Fruit fly (Drosophila melanogaster) whole organism, embryonic: ENCODE data around the gene CG10584.

ENCODE experiments used
- ATbp ChIP-seq: fragments of 200-800 bp; sonication (Bioruptor generic); optimal IDR thresholded peaks from 2 replicates; lab custom pipeline; 2017; ENCODE audit warnings: missing biosample characterization, mild to moderate bottlenecking, missing genetic modification characterization, missing genetic modification reagents
- Abd-B ChIP-seq: fragments of 200-800 bp; sonication (Bioruptor generic); optimal IDR thresholded peaks from 2 replicates; lab custom pipeline; 2018; ENCODE audit warnings: missing biosample characterization, mild to moderate bottlenecking, missing genetic modification characterization, moderate library complexity
- Antp ChIP-seq: fragments of 200-800 bp; sonication (Bioruptor generic); optimal IDR thresholded peaks from 3 replicates; lab custom pipeline; 2016; ENCODE audit warnings: missing biosample characterization, missing genetic modification characterization
- B-H2 ChIP-seq: fragments of 200-800 bp; sonication (Bioruptor generic); optimal IDR thresholded peaks from 2 replicates; lab custom pipeline; 2018; ENCODE audit warnings: missing biosample characterization, mild to moderate bottlenecking, missing genetic modification characterization
- CG10543 ChIP-seq: fragments of 200-800 bp; sonication (Bioruptor generic); optimal IDR thresholded peaks from 3 replicates; lab custom pipeline; 2017; ENCODE audit warnings: missing biosample characterization, mild to moderate bottlenecking, missing genetic modification characterization, moderate library complexity
- CG12071 ChIP-seq: fragments of 200-800 bp; sonication (Bioruptor generic); optimal IDR thresholded peaks from 3 replicates; lab custom pipeline; 2018; ENCODE audit warnings: missing biosample characterization, mild to moderate bottlenecking, missing genetic modification characterization
- CG12219 ChIP-seq: fragments of 200-800 bp; sonication (Bioruptor generic); optimal IDR thresholded peaks from 3 replicates; lab custom pipeline; 2018; ENCODE audit warnings: missing biosample characterization, mild to moderate bottlenecking, missing genetic modification characterization
- CG12769 ChIP-seq: fragments of 200-800 bp; sonication (Bioruptor generic); optimal IDR thresholded peaks from 2 replicates; lab custom pipeline; 2019; ENCODE audit warnings: missing biosample characterization, mild to moderate bottlenecking, missing genetic modification characterization, moderate library complexity
- CG13296 ChIP-seq: fragments of 200-800 bp; sonication (Bioruptor generic); optimal IDR thresholded peaks from 3 replicates; lab custom pipeline; 2018; ENCODE audit warnings: missing biosample characterization, mild to moderate bottlenecking, missing genetic modification characterization
- CG13894 ChIP-seq: fragments of 200-800 bp; sonication (Bioruptor generic); optimal IDR thresholded peaks from 3 replicates; lab custom pipeline; 2018; ENCODE audit warnings: missing biosample characterization, mild to moderate bottlenecking, missing genetic modification characterization, moderate library complexity
- CG14014 ChIP-seq: fragments of 200-800 bp; sonication (Bioruptor generic); IDR thresholded peaks from 2 replicates; pipeline ENCODE4 v1.3.6; 2022; ENCODE audit warnings: missing biosample characterization, missing genetic modification characterization
- CG17568 ChIP-seq: fragments of 200-800 bp; sonication (Bioruptor generic); optimal IDR thresholded peaks from 2 replicates; lab custom pipeline; 2018; ENCODE audit warnings: missing biosample characterization, mild to moderate bottlenecking, missing genetic modification characterization, moderate library complexity
- CG17829 ChIP-seq: fragments of 200-800 bp; optimal IDR thresholded peaks from 2 replicates; lab custom pipeline; 2019; ENCODE audit warnings: missing biosample characterization, mild to moderate bottlenecking, missing genetic modification characterization, moderate library complexity
- CG17912 ChIP-seq: fragments of 200-800 bp; sonication (Bioruptor generic); optimal IDR thresholded peaks from 2 replicates; lab custom pipeline; 2018; ENCODE audit warnings: missing biosample characterization, mild to moderate bottlenecking, missing genetic modification characterization
- CG18476 ChIP-seq: fragments of 200-800 bp; sonication (Bioruptor generic); optimal IDR thresholded peaks from 2 replicates; lab custom pipeline; 2016; ENCODE audit warnings: missing biosample characterization, mild to moderate bottlenecking, missing genetic modification characterization
- CG2129 ChIP-seq: fragments of 200-800 bp; sonication (Bioruptor generic); IDR thresholded peaks from 2 replicates; pipeline ENCODE4 v1.3.6; 2022; ENCODE audit warnings: missing biosample characterization, missing genetic modification characterization; ENCODE audit not compliant: partially characterized antibody
- CG32532 ChIP-seq: fragments of 200-800 bp; sonication (Bioruptor generic); IDR thresholded peaks from 2 replicates; pipeline ENCODE4 v1.3.6; 2022; ENCODE audit warnings: missing biosample characterization, missing genetic modification characterization
- CG3281 ChIP-seq: fragments of 200-800 bp; sonication (Bioruptor generic); optimal IDR thresholded peaks from 3 replicates; lab custom pipeline; 2017; ENCODE audit warnings: missing biosample characterization, mild to moderate bottlenecking, missing genetic modification characterization
- CG4360 ChIP-seq: fragments of 200-800 bp; sonication (Bioruptor generic); IDR thresholded peaks from 2 replicates; pipeline ENCODE4 v1.3.6; 2022; ENCODE audit warnings: missing biosample characterization, missing genetic modification characterization
- CG4707 ChIP-seq: fragments of 200-800 bp; sonication (Bioruptor generic); optimal IDR thresholded peaks from 2 replicates; lab custom pipeline; 2018; ENCODE audit warnings: missing biosample characterization, mild to moderate bottlenecking, missing genetic modification characterization, moderate library complexity
- CG6175 ChIP-seq: fragments of 200-800 bp; sonication (Bioruptor generic); IDR thresholded peaks from 3 replicates; pipeline ENCODE4 v1.3.6; 2022; ENCODE audit warnings: missing biosample characterization, missing genetic modification characterization
- CG6689 ChIP-seq: fragments of 200-800 bp; sonication (Bioruptor generic); IDR thresholded peaks from 2 replicates; pipeline ENCODE4 v1.3.6; 2022; ENCODE audit warnings: missing biosample characterization, missing genetic modification characterization
- CG8290 ChIP-seq, 3 experiments: fragments of 200-800 bp; sonication (Bioruptor generic); optimal IDR thresholded peaks; 2 replicates each; lab custom pipeline; 2016 to 2019; ENCODE audit warnings: missing biosample characterization in 3 of 3, missing genetic modification characterization in 3 of 3, mild to moderate bottlenecking in 2 of 3, moderate library complexity in 1 of 3
- Fer1 ChIP-seq: fragments of 200-800 bp; sonication (Bioruptor generic); optimal IDR thresholded peaks from 2 replicates; lab custom pipeline; 2017; ENCODE audit warnings: missing biosample characterization, mild to moderate bottlenecking, missing genetic modification characterization
- H2.0 ChIP-seq: fragments of 200-800 bp; sonication (Bioruptor generic); IDR thresholded peaks from 2 replicates; pipeline ENCODE4 v1.3.6; 2022; ENCODE audit warnings: missing biosample characterization, missing genetic modification characterization
- HLH54F ChIP-seq: fragments of 200-800 bp; sonication (Bioruptor generic); optimal IDR thresholded peaks from 3 replicates; lab custom pipeline; 2016; ENCODE audit warnings: missing biosample characterization, missing genetic modification characterization
- Hey ChIP-seq: fragments of 200-800 bp; sonication (Bioruptor generic); optimal IDR thresholded peaks from 3 replicates; lab custom pipeline; 2018; ENCODE audit warnings: missing biosample characterization, mild to moderate bottlenecking, missing genetic modification characterization
- HmgZ ChIP-seq: fragments of 200-800 bp; sonication (Bioruptor generic); optimal IDR thresholded peaks from 2 replicates; lab custom pipeline; 2018; ENCODE audit warnings: missing biosample characterization, mild to moderate bottlenecking, missing genetic modification characterization
- Pdp1 ChIP-seq, 2 experiments: fragments of 200-800 bp; sonication (Bioruptor generic); optimal IDR thresholded peaks; 3 replicates each; lab custom pipeline; 2016; ENCODE audit warnings: missing biosample characterization in 2 of 2, missing genetic modification characterization in 2 of 2, mild to moderate bottlenecking in 1 of 2, moderate library complexity in 1 of 2
- Sin3A ChIP-seq: fragments of >200 bp; optimal IDR thresholded peaks from 2 replicates; lab custom pipeline; 2018
- abd-A ChIP-seq: fragments of 200-800 bp; sonication (Bioruptor generic); optimal IDR thresholded peaks from 3 replicates; lab custom pipeline; 2019; ENCODE audit warnings: missing biosample characterization, mild to moderate bottlenecking, missing genetic modification characterization, moderate library complexity
- bsh ChIP-seq, 2 experiments: fragments of 200-800 bp; sonication (Bioruptor generic); optimal IDR thresholded peaks; 2 replicates each; lab custom pipeline; 2017 to 2018; ENCODE audit warnings: mild to moderate bottlenecking in 2 of 2, missing biosample characterization in 2 of 2, missing genetic modification characterization in 2 of 2, moderate library complexity in 1 of 2
- ci ChIP-seq: fragments of 200-800 bp; sonication (Bioruptor generic); IDR thresholded peaks from 3 replicates; pipeline ENCODE4 v1.3.6; 2022; ENCODE audit warnings: missing biosample characterization, missing genetic modification characterization
- crol ChIP-seq: fragments of 200-800 bp; sonication (Bioruptor generic); IDR thresholded peaks from 2 replicates; pipeline ENCODE4 v1.3.6; 2022; ENCODE audit warnings: missing biosample characterization, missing genetic modification characterization
- da ChIP-seq: fragments of 200-800 bp; sonication (Bioruptor generic); optimal IDR thresholded peaks from 2 replicates; lab custom pipeline; 2016; ENCODE audit warnings: missing biosample characterization, missing genetic modification characterization
- dati ChIP-seq: fragments of 200-800 bp; sonication (Bioruptor generic); IDR thresholded peaks from 2 replicates; pipeline ENCODE4 v1.3.6; 2022; ENCODE audit warnings: missing biosample characterization, missing genetic modification characterization
- eve ChIP-seq, 2 experiments: fragments of >200 bp; optimal IDR thresholded peaks; 2 replicates each; lab custom pipeline; 2017; ENCODE audit warnings: missing biosample characterization in 2 of 2, missing genetic modification characterization in 2 of 2
- gro ChIP-seq: fragments of 200-800 bp; sonication (Bioruptor generic); optimal IDR thresholded peaks from 2 replicates; lab custom pipeline; 2016; ENCODE audit warnings: missing biosample characterization, missing genetic modification characterization
- hkb ChIP-seq, 2 experiments: fragments of 200-800 bp in 1 of 2; fragments of >200 bp in 1 of 2; sonication (Bioruptor generic) in 1 of 2; IDR thresholded peaks in 1 of 2; optimal IDR thresholded peaks in 1 of 2; 2 replicates each; pipeline versions ENCODE4 v1.3.6 to Lab custom; 2017 to 2022; ENCODE audit warnings: missing biosample characterization in 1 of 2, missing genetic modification characterization in 1 of 2
- kni ChIP-seq: fragments of 200-800 bp; sonication (Bioruptor generic); optimal IDR thresholded peaks from 3 replicates; lab custom pipeline; 2017; ENCODE audit warnings: mild to moderate bottlenecking, missing biosample characterization, missing genetic modification reagents, missing genetic modification characterization
- lab ChIP-seq: fragments of 200-800 bp; sonication (Bioruptor generic); optimal IDR thresholded peaks from 3 replicates; lab custom pipeline; 2017; ENCODE audit warnings: missing biosample characterization, missing genetic modification characterization, mild to moderate bottlenecking, moderate library complexity, missing genetic modification reagents
- maf-S ChIP-seq: fragments of 200-800 bp; sonication (Bioruptor generic); optimal IDR thresholded peaks from 2 replicates; lab custom pipeline; 2016; ENCODE audit warnings: missing biosample characterization, missing genetic modification characterization
- mirr ChIP-seq: fragments of 200-800 bp; sonication (Bioruptor generic); optimal IDR thresholded peaks from 3 replicates; lab custom pipeline; 2018; ENCODE audit warnings: missing biosample characterization, mild to moderate bottlenecking, missing genetic modification characterization
- oc ChIP-seq: fragments of 200-800 bp; sonication (Bioruptor generic); optimal IDR thresholded peaks from 2 replicates; lab custom pipeline; 2018; ENCODE audit warnings: missing biosample characterization, mild to moderate bottlenecking, missing genetic modification characterization, moderate library complexity
- sd ChIP-seq: fragments of 200-800 bp; sonication (Bioruptor generic); optimal IDR thresholded peaks from 3 replicates; lab custom pipeline; 2018; ENCODE audit warnings: missing biosample characterization, mild to moderate bottlenecking, missing genetic modification characterization, moderate library complexity
- so ChIP-seq: fragments of 200-800 bp; sonication (Bioruptor generic); IDR thresholded peaks from 3 replicates; pipeline ENCODE4 v1.3.6; 2022; ENCODE audit warnings: missing biosample characterization, missing genetic modification characterization
- sr ChIP-seq: fragments of 200-800 bp; sonication (Bioruptor generic); IDR thresholded peaks from 3 replicates; pipeline ENCODE4 v1.3.6; 2022; ENCODE audit warnings: missing biosample characterization, missing genetic modification characterization
- yki ChIP-seq: fragments of >200 bp; optimal IDR thresholded peaks from 3 replicates; lab custom pipeline; 2018

CG10584 gene

dm6 chr3L:21056290-21056689, 25.1 kb upstream of the CG10584 start (continued):
- TF ChIP-seq sr (no peak), CG6689 (GFP tag; lab: Robert Waterston, UW) (no peak), CG4360 (GFP tag; lab: Robert Waterston, UW) (no peak), CG2129 (GFP tag; lab: Robert Waterston, UW) (no peak), Antp (no peak), HLH54F (GFP tag; lab: Kevin White, UChicago) (no peak), yki (lab: Kevin White, UChicago) (no peak)

DNA sequence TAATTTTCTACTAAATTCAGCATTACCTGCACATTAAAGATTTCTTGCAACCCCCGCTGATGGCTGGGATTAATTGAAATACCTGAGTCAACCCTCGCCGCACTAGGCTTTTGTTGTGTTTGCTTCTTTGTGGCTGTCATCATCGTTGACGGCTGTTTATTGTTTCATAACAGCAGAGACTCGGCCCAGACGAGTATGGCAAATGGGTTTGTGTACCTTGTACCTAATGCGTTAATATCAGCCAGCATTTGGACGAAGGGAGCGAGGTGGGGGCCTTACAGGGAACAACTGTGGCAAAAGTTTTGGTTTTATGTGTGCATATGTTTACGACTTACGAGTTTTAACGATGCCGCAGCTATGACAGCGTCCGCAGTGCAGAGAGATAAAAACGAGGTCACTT, 24.7 kb upstream of the CG10584 start:
- TF ChIP-seq CG8290 (GFP tag; optimal IDR thresholded peaks at IDR 0.05; lab: Kevin White, UChicago) (no peak), CG8290 (tag; optimal IDR thresholded peaks at IDR 0.05; lab: Kevin White, UChicago) (peak in 1 of 2 experiments; percentile 45), lab (GFP tag; lab: Kevin White, UChicago) (peak; percentile 50), bsh (GFP tag; optimal IDR thresholded peaks at IDR 0.05; lab: Kevin White, UChicago) (no peak), oc (peak; percentile 69), Sin3A (lab: Kevin White, UChicago) (no peak), CG12219 (GFP tag; lab: Kevin White, UChicago) (no peak), CG17912 (GFP tag; lab: Kevin White, UChicago) (peak; percentile 65), H2.0 (peak; percentile 21; the same call in 1 of the 2 replicates), B-H2 (GFP tag; lab: Kevin White, UChicago) (peak; percentile 8), Fer1 (GFP tag; lab: Kevin White, UChicago) (peak; percentile 13), CG10543 (GFP tag; lab: Kevin White, UChicago) (peak; percentile 74), HmgZ (tag; lab: Kevin White, UChicago) (peak; percentile 1), CG17829 (tag; lab: Kevin White, UChicago) (no peak), CG4707 (GFP tag; lab: Kevin White, UChicago) (peak; percentile 29), Hey (tag; lab: Kevin White, UChicago) (peak; percentile 18), CG13296 (GFP tag; lab: Kevin White, UChicago) (peak; percentile 14), kni (GFP tag; lab: Kevin White, UChicago) (peak; percentile 30), CG32532 (GFP tag; lab: Robert Waterston, UW) (0 out of 2 replicates have a peak, but pooled peaks have one; percentile 19), ATbp (GFP tag; lab: Kevin White, UChicago) (peak; percentile 14), sd (peak; percentile 56), so (GFP tag; lab: Robert Waterston, UW) (peak; percentile 47; the same call in 1 of the 3 replicates), Abd-B (GFP tag; lab: Kevin White, UChicago) (peak; percentile 62), CG12769 (peak; percentile 76), CG14014 (GFP tag; lab: Robert Waterston, UW) (peak; percentile 11; the same call in 1 of the 2 replicates), CG6175 (GFP tag; lab: Robert Waterston, UW) (0 out of 3 replicates have a peak, but pooled peaks have one; percentile 37), CG13894 (tag; lab: Kevin White, UChicago) (peak; percentile 71), CG12071 (GFP tag; lab: Kevin White, UChicago) (peak; percentile 40), maf-S (GFP tag; lab: Kevin White, UChicago) (peak; percentile 3), CG18476 (GFP tag; lab: Kevin White, UChicago) (peak; percentile 89), gro (GFP tag; lab: Kevin White, UChicago) (peak; percentile 10), da (GFP tag; lab: Kevin White, UChicago) (no peak), ci (GFP tag; lab: Robert Waterston, UW) (0 out of 3 replicates have a peak, but pooled peaks have one; percentile 42), hkb (optimal IDR thresholded peaks at IDR 0.05; lab: Kevin White, UChicago) (no peak), hkb (GFP tag; IDR thresholded peaks at IDR 0.05; lab: Robert Waterston, UW) (0 out of 2 replicates have a peak, but pooled peaks have one; percentile 37), CG3281 (peak; percentile 10), crol (GFP tag; lab: Robert Waterston, UW) (peak; percentile 83), abd-A (tag; lab: Kevin White, UChicago) (peak; percentile 80), mirr (GFP tag; lab: Kevin White, UChicago) (peak; percentile 79), Pdp1 (GFP tag; optimal IDR thresholded peaks at IDR 0.05; lab: Kevin White, UChicago) (peak in 1 of 2 experiments; percentile 81), eve (GFP tag; optimal IDR thresholded peaks at IDR 0.05; lab: Kevin White, UChicago) (no peak), CG17568 (GFP tag; lab: Kevin White, UChicago) (no peak), dati (no peak)
